Fruit fly (Drosophila melanogaster) whole organism: ENCODE results near the gene Oatp33Eb.

Experiments
- CG8478 ChIP-seq: fragments of >200 bp; optimal IDR thresholded peaks from 2 replicates; lab custom pipeline; 2018; ENCODE audit warnings: inconsistent platforms
- Dll ChIP-seq: fragments of >200 bp; optimal IDR thresholded peaks from 2 replicates; lab custom pipeline; 2017
- EcR ChIP-seq, 2 experiments: fragments of >200 bp; optimal IDR thresholded peaks; 2 replicates each; lab custom pipeline; 2017; ENCODE audit warnings: missing biosample characterization in 2 of 2, missing genetic modification characterization in 2 of 2, missing genetic modification reagents in 2 of 2
- pan ChIP-seq: fragments of >200 bp; optimal IDR thresholded peaks from 2 replicates; lab custom pipeline; 2017
- psq ChIP-seq: fragments of >200 bp; optimal IDR thresholded peaks from 2 replicates; lab custom pipeline; 2017
- usp ChIP-seq: fragments of >200 bp; optimal IDR thresholded peaks from 2 replicates; lab custom pipeline; 2017; ENCODE audit warnings: missing biosample characterization, missing genetic modification characterization, mixed read lengths

The Oatp33Eb gene

dm6 chr2L:12448082-12448621 is at the start of gene Oatp33Eb, which contains the start of gene CG5421:
Oatp33Eb (plus strand) TSS chr2L:12448484.
CG5421 (minus strand) TSS chr2L:12448132.
- TF ChIP-seq Dll (no peak), usp (GFP tag; lab: Kevin White, UChicago) (no peak), CG8478 (lab: Kevin White, UChicago) (no peak), psq (lab: Kevin White, UChicago) (no peak), EcR (GFP tag; optimal IDR thresholded peaks at IDR 0.05; lab: Kevin White, UChicago) (no peak), pan (lab: Kevin White, UChicago) (no peak)

dm6 chr2L:12404555-12405077 is 43.7 kb upstream of the Oatp33Eb start:
- TF ChIP-seq pan (lab: Kevin White, UChicago) (no peak), usp (GFP tag; lab: Kevin White, UChicago) (no peak), EcR (GFP tag; optimal IDR thresholded peaks at IDR 0.05; lab: Kevin White, UChicago) (no peak), Dll (no peak), CG8478 (lab: Kevin White, UChicago) (no peak), psq (lab: Kevin White, UChicago) (no peak)

dm6 chr2L:12410679-12411078 is 37.6 kb upstream of the Oatp33Eb start:
- TF ChIP-seq psq (lab: Kevin White, UChicago): no peak
- no peak for TF ChIP-seq Dll
- TF ChIP-seq CG8478 (lab: Kevin White, UChicago): no peak

- TF ChIP-seq Dll (no peak), EcR (GFP tag; optimal IDR thresholded peaks at IDR 0.05; lab: Kevin White, UChicago) (no peak), pan (lab: Kevin White, UChicago) (no peak)
Measured at dm6 chr2L:12413899-12414298, 34.4 kb upstream of the Oatp33Eb start.

- no peak for TF ChIP-seq pan (lab: Kevin White, UChicago)
- no peak for TF ChIP-seq Dll
- no peak for TF ChIP-seq EcR (GFP tag; optimal IDR thresholded peaks at IDR 0.05; lab: Kevin White, UChicago)
- TF ChIP-seq psq (lab: Kevin White, UChicago): no peak
- TF ChIP-seq usp (GFP tag; lab: Kevin White, UChicago): no peak
- TF ChIP-seq CG8478 (lab: Kevin White, UChicago): no peak
Measured at dm6 chr2L:12415485-12416137, 32.7 kb upstream of the Oatp33Eb start.

- TF ChIP-seq Dll: no peak
- no peak for TF ChIP-seq CG8478 (lab: Kevin White, UChicago)
- no peak for TF ChIP-seq pan (lab: Kevin White, UChicago)
- no peak for TF ChIP-seq EcR (GFP tag; optimal IDR thresholded peaks at IDR 0.05; lab: Kevin White, UChicago)
- no peak for TF ChIP-seq psq (lab: Kevin White, UChicago)
- TF ChIP-seq usp (GFP tag; lab: Kevin White, UChicago): no peak
Measured at dm6 chr2L:12421188-12421587, 27.1 kb upstream of the Oatp33Eb start.

dm6 chr2L:12421793-12422691 is 26.2 kb upstream of the Oatp33Eb start:
- TF ChIP-seq usp (GFP tag; lab: Kevin White, UChicago) (no peak), Dll (no peak), pan (lab: Kevin White, UChicago) (no peak), CG8478 (lab: Kevin White, UChicago) (no peak), psq (lab: Kevin White, UChicago) (no peak), EcR (GFP tag; optimal IDR thresholded peaks at IDR 0.05; lab: Kevin White, UChicago) (no peak)

dm6 chr2L:12423106-12423836 is 25.0 kb upstream of the Oatp33Eb start, which contains the start of gene vir-1:
vir-1 (minus strand) TSS chr2L:12423439.
- no peak for TF ChIP-seq EcR (GFP tag; optimal IDR thresholded peaks at IDR 0.05; lab: Kevin White, UChicago)
- no peak for TF ChIP-seq usp (GFP tag; lab: Kevin White, UChicago)
- TF ChIP-seq Dll: no peak
- TF ChIP-seq CG8478 (lab: Kevin White, UChicago): no peak
- TF ChIP-seq psq (lab: Kevin White, UChicago): no peak
- TF ChIP-seq pan (lab: Kevin White, UChicago): no peak

- TF ChIP-seq psq (lab: Kevin White, UChicago) (no peak), Dll (no peak)
Measured at dm6 chr2L:12424555-12424954, 23.7 kb upstream of the Oatp33Eb start, which contains the start of gene Fam92. Fam92 (plus strand) TSS chr2L:12424904.

- no peak for TF ChIP-seq CG8478 (lab: Kevin White, UChicago)
- no peak for TF ChIP-seq usp (GFP tag; lab: Kevin White, UChicago)
Measured at dm6 chr2L:12427487-12428101, 20.7 kb upstream of the Oatp33Eb start, which contains the start of the genes CG5446 and Trm1. CG5446 (minus strand) TSS chr2L:12427709. Trm1 (plus strand) TSS chr2L:12428028.

dm6 chr2L:12430792-12431191 is 17.5 kb upstream of the Oatp33Eb start, which contains the start of gene CG5435:
CG5435 (minus strand) TSS chr2L:12430892.
- TF ChIP-seq EcR (GFP tag; optimal IDR thresholded peaks at IDR 0.05; lab: Kevin White, UChicago): no peak
- TF ChIP-seq psq (lab: Kevin White, UChicago): no peak
- TF ChIP-seq CG8478 (lab: Kevin White, UChicago): no peak
- TF ChIP-seq pan (lab: Kevin White, UChicago): no peak
- no peak for TF ChIP-seq Dll
- no peak for TF ChIP-seq usp (GFP tag; lab: Kevin White, UChicago)
